Worm (Caenorhabditis elegans) whole organism, L4/young adult: ENCODE data around the gene H12D21.9.

Source experiments
- W03F9.2 ChIP-seq: fragments of 150-350 bp; optimal IDR thresholded peaks from 2 replicates; lab custom pipeline; 2014; ENCODE audit warnings: missing biosample characterization, missing genetic modification characterization
- dao-5 ChIP-seq: sonication (generic microtip); optimal IDR thresholded peaks from 2 replicates; lab custom pipeline; 2016; ENCODE audit warnings: missing genotype, missing genetic modification characterization, moderate library complexity, missing compliant biosample characterization
- him-1 ChIP-seq: sonication (generic microtip); optimal IDR thresholded peaks from 2 replicates; lab custom pipeline; 2016; ENCODE audit warnings: missing genotype, missing genetic modification reagents, missing genetic modification characterization, missing compliant biosample characterization

- no peak for TF ChIP-seq him-1
- no peak for TF ChIP-seq dao-5 (tag; lab: Kevin White, UChicago)
- no peak for TF ChIP-seq W03F9.2 (tag; lab: Kevin White, UChicago)
Observed at ce11 chrV:14945697-14946096, 36.4 kb upstream of the H12D21.9 start, which contains the start of gene C30G7.3.
